Fruit fly (Drosophila melanogaster): ENCODE data around the gene CG14408.

CG14408 gene

dm6 chrX:14784002-14784568 is 47.7 kb downstream of the CG14408 start, which contains the start of gene Ag5r2:
Gene Ag5r2, minus strand, starts transcription at chrX:14784052.
- TF ChIP-seq h (GFP tag; optimal IDR thresholded peaks at IDR 0.05) (no peak), Abd-B (GFP tag; optimal IDR thresholded peaks at IDR 0.05) (no peak), psq (GFP tag; optimal IDR thresholded peaks at IDR 0.05) (no peak), OdsH (GFP tag; optimal IDR thresholded peaks at IDR 0.05) (no peak), Hr78 (GFP tag; optimal IDR thresholded peaks at IDR 0.05) (no peak), Hnf4 (GFP tag; optimal IDR thresholded peaks at IDR 0.05) (no peak), tai (GFP tag; optimal IDR thresholded peaks at IDR 0.05) (no peak), Hr83 (GFP tag; optimal IDR thresholded peaks at IDR 0.05; ENCODE audit: poor library complexity, severe bottlenecking) (no peak)

Data from whole organism, wandering third instar larva.